Fruit fly (Drosophila melanogaster): ENCODE data around the gene CG14551.
A peak's percentile ranks its signal among the peaks of the same experiment; 100 is the strongest.

CG14551 gene

DNA sequence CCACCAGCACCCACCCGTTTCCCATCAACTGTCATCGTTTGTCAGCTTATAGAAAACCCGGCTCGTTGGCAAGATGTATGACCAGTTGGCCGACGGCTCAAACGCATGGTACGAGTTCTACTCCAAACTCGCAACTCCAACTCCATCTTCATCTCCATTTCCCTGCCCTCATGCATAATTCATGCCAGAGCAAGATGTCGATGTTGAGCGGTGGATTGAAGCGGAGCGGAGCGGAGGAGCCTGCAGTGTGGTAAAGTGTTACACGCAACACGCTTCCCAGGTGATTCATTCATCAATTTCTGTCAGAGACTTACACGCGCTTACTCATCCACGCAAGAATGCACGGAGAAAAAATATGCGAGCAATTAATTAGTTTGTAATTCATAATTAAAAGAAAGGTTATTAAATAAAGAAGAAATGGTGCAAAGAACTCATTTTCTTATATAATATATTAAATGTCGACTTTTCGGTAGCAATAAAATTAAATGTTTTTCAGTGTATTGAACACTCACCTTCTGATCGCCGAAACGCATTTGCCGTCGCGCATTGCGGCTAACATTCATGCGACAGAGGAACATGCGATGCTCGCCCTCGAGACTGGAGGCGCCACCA is 18.7 kb upstream of the CG14551 start (continued):
- TF ChIP-seq CG12659 (GFP tag; optimal IDR thresholded peaks at IDR 0.05) = no peak
- TF ChIP-seq pan (optimal IDR thresholded peaks at IDR 0.05) = no peak
- peak in 1 of 2 experiments; percentile 61 for TF ChIP-seq pan (GFP tag; optimal IDR thresholded peaks at IDR 0.05 in 1 of 2, IDR thresholded peaks at IDR 0.05 in 1 of 2)
- peak; percentile 32 for TF ChIP-seq Nf-YB (GFP tag; optimal IDR thresholded peaks at IDR 0.05)
- TF ChIP-seq CG5245 (GFP tag; optimal IDR thresholded peaks at IDR 0.05) = peak; percentile 33
- no peak for TF ChIP-seq Hsf (GFP tag; optimal IDR thresholded peaks at IDR 0.05)
- no peak for TF ChIP-seq da (GFP tag; optimal IDR thresholded peaks at IDR 0.05)
- TF ChIP-seq pros (GFP tag; optimal IDR thresholded peaks at IDR 0.05) = no peak
- TF ChIP-seq Awh (GFP tag; IDR thresholded peaks at IDR 0.05) = peak; percentile 71; the same call in 1 of the 2 replicates
- no peak for TF ChIP-seq ems (GFP tag; optimal IDR thresholded peaks at IDR 0.05)
- TF ChIP-seq CG1529 (GFP tag; optimal IDR thresholded peaks at IDR 0.05) = peak; percentile 45
- no peak for TF ChIP-seq sr (GFP tag; IDR thresholded peaks at IDR 0.05)
- TF ChIP-seq grau (tag; optimal IDR thresholded peaks at IDR 0.05) = peak; percentile 48
- peak; percentile 52 for TF ChIP-seq CG4820 (GFP tag; optimal IDR thresholded peaks at IDR 0.05)
- TF ChIP-seq CG15269 (tag; optimal IDR thresholded peaks at IDR 0.05) = peak; percentile 48
- peak; percentile 35; the same call in 1 of the 2 replicates for TF ChIP-seq Atf6 (GFP tag; IDR thresholded peaks at IDR 0.05)
- TF ChIP-seq CG17328 (GFP tag; IDR thresholded peaks at IDR 0.05) = peak; percentile 60; the same call in 1 of the 2 replicates
- no peak for TF ChIP-seq CG11456 (GFP tag; IDR thresholded peaks at IDR 0.05)
- peak; percentile 19 for TF ChIP-seq CG2875 (GFP tag; optimal IDR thresholded peaks at IDR 0.05)
- no peak for TF ChIP-seq Nf-YA (GFP tag; IDR thresholded peaks at IDR 0.05)
- peak; percentile 24 for TF ChIP-seq CG10209 (GFP tag; optimal IDR thresholded peaks at IDR 0.05)
- no peak for TF ChIP-seq Myb (GFP tag; optimal IDR thresholded peaks at IDR 0.05)
- peak; percentile 77 for TF ChIP-seq dmrt11E (tag; optimal IDR thresholded peaks at IDR 0.05)
- TF ChIP-seq CG10321 (GFP tag; IDR thresholded peaks at IDR 0.05) = no peak
- no peak for TF ChIP-seq inv (GFP tag; IDR thresholded peaks at IDR 0.05; ENCODE audit: partially characterized antibody)
- TF ChIP-seq CG31224 (GFP tag; IDR thresholded peaks at IDR 0.05) = no peak
- TF ChIP-seq CG13123 (GFP tag; optimal IDR thresholded peaks at IDR 0.05) = no peak
- TF ChIP-seq CG15073 (GFP tag; optimal IDR thresholded peaks at IDR 0.05) = no peak
- no peak for TF ChIP-seq CG3163 (GFP tag; optimal IDR thresholded peaks at IDR 0.05)
- TF ChIP-seq stwl (tag; optimal IDR thresholded peaks at IDR 0.05) = peak; percentile 30
- peak; percentile 16 for TF ChIP-seq Nf-YC (tag; optimal IDR thresholded peaks at IDR 0.05)
- TF ChIP-seq trh (GFP tag; optimal IDR thresholded peaks at IDR 0.05) = no peak
- TF ChIP-seq tap (tag; optimal IDR thresholded peaks at IDR 0.05) = peak; percentile 36
- TF ChIP-seq CG11247 (GFP tag; IDR thresholded peaks at IDR 0.05) = 0 out of 2 replicates have a peak, but pooled peaks have one; percentile 29
- TF ChIP-seq zf30C (GFP tag; optimal IDR thresholded peaks at IDR 0.05) = no peak
- TF ChIP-seq ERR (GFP tag; optimal IDR thresholded peaks at IDR 0.05) = no peak
- TF ChIP-seq D (optimal IDR thresholded peaks at IDR 0.05) = no peak
- TF ChIP-seq D (GFP tag; optimal IDR thresholded peaks at IDR 0.05) = peak; percentile 54
- TF ChIP-seq Hr51 (GFP tag; optimal IDR thresholded peaks at IDR 0.05) = peak in 1 of 2 experiments; percentile 53
- no peak for TF ChIP-seq Oaz (GFP tag; IDR thresholded peaks at IDR 0.05)
- peak; percentile 46; the same call in 1 of the 2 replicates for TF ChIP-seq CG6689 (GFP tag; IDR thresholded peaks at IDR 0.05)
- TF ChIP-seq CG12071 (GFP tag; optimal IDR thresholded peaks at IDR 0.05) = no peak
- no peak for TF ChIP-seq CG8765 (GFP tag; IDR thresholded peaks at IDR 0.05)
- no peak for TF ChIP-seq CG6654 (GFP tag; optimal IDR thresholded peaks at IDR 0.05)
- TF ChIP-seq Mes4 (GFP tag; optimal IDR thresholded peaks at IDR 0.05) = no peak
- peak; percentile 20 for TF ChIP-seq CG10654 (GFP tag; optimal IDR thresholded peaks at IDR 0.05)
- peak; percentile 77 for TF ChIP-seq CG31441 (GFP tag; IDR thresholded peaks at IDR 0.05)
- peak; percentile 39 for TF ChIP-seq Hr3 (GFP tag; optimal IDR thresholded peaks at IDR 0.05)
- peak; percentile 82 for TF ChIP-seq CG2712 (tag; optimal IDR thresholded peaks at IDR 0.05)
- TF ChIP-seq Oli (tag; optimal IDR thresholded peaks at IDR 0.05) = peak; percentile 64
- TF ChIP-seq CG7357 (GFP tag; IDR thresholded peaks at IDR 0.05) = no peak

Data from whole organism, embryonic.